Fruit fly (Drosophila melanogaster) whole organism, embryonic: ENCODE data around the gene CG15046.

Experiments used
- Aef1 ChIP-seq: fragments of 200-800 bp; sonication (Bioruptor generic); IDR thresholded peaks from 3 replicates; pipeline ENCODE4 v1.3.6; 2022; ENCODE audit warnings: missing biosample characterization, missing genetic modification characterization
- CG10431 ChIP-seq: fragments of 200-800 bp; sonication (Bioruptor generic); optimal IDR thresholded peaks from 3 replicates; lab custom pipeline; 2018; ENCODE audit warnings: missing biosample characterization, mild to moderate bottlenecking, missing genetic modification characterization
- CG11085 ChIP-seq: fragments of 200-800 bp; sonication (Bioruptor generic); IDR thresholded peaks from 2 replicates; pipeline ENCODE4 v1.3.6; 2022; ENCODE audit warnings: missing biosample characterization, missing genetic modification characterization
- CG11398 ChIP-seq: fragments of 200-800 bp; sonication (Bioruptor generic); optimal IDR thresholded peaks from 2 replicates; lab custom pipeline; 2016; ENCODE audit warnings: missing biosample characterization, missing genetic modification characterization
- CG11456 ChIP-seq: fragments of 200-800 bp; sonication (Bioruptor generic); IDR thresholded peaks from 3 replicates; pipeline ENCODE4 v1.3.6; 2022; ENCODE audit warnings: missing biosample characterization, missing genetic modification characterization
- CG12236 ChIP-seq: fragments of 200-800 bp; sonication (Bioruptor generic); optimal IDR thresholded peaks from 2 replicates; lab custom pipeline; 2016; ENCODE audit warnings: missing biosample characterization, missing genetic modification characterization
- CG14860 ChIP-seq: fragments of 200-800 bp; sonication (Bioruptor generic); IDR thresholded peaks from 3 replicates; pipeline ENCODE4 v1.3.6; 2022; ENCODE audit warnings: missing biosample characterization, missing genetic modification characterization; ENCODE audit not compliant: partially characterized antibody
- CG15073 ChIP-seq: fragments of 200-800 bp; sonication (Bioruptor generic); optimal IDR thresholded peaks from 2 replicates; lab custom pipeline; 2016; ENCODE audit warnings: missing biosample characterization, missing genetic modification characterization
- CG16779 ChIP-seq: fragments of 200-800 bp; sonication (Bioruptor generic); IDR thresholded peaks from 2 replicates; pipeline ENCODE4 v1.3.6; 2022; ENCODE audit warnings: missing biosample characterization, missing genetic modification characterization
- CG17186 ChIP-seq: fragments of 200-800 bp; sonication (Bioruptor generic); optimal IDR thresholded peaks from 3 replicates; lab custom pipeline; 2017; ENCODE audit warnings: missing biosample characterization, missing genetic modification reagents, missing genetic modification characterization
- CG17361 ChIP-seq: fragments of 200-800 bp; sonication (Bioruptor generic); IDR thresholded peaks from 3 replicates; pipeline ENCODE4 v1.3.6; 2022; ENCODE audit warnings: missing biosample characterization, missing genetic modification characterization
- CG2199 ChIP-seq: fragments of 200-800 bp; sonication (Bioruptor generic); IDR thresholded peaks from 3 replicates; pipeline ENCODE4 v1.3.6; 2022; ENCODE audit warnings: missing biosample characterization, missing genetic modification characterization
- CG2889 ChIP-seq: fragments of 200-800 bp; sonication (Bioruptor generic); IDR thresholded peaks from 3 replicates; pipeline ENCODE4 v1.3.6; 2022; ENCODE audit warnings: missing biosample characterization, missing genetic modification characterization
- CG33213 ChIP-seq: fragments of 200-800 bp; sonication (Bioruptor generic); optimal IDR thresholded peaks from 3 replicates; lab custom pipeline; 2016; ENCODE audit warnings: missing biosample characterization, missing genetic modification characterization
- CG4360 ChIP-seq: fragments of 200-800 bp; sonication (Bioruptor generic); IDR thresholded peaks from 2 replicates; pipeline ENCODE4 v1.3.6; 2022; ENCODE audit warnings: missing biosample characterization, missing genetic modification characterization
- CG4404 ChIP-seq: fragments of 200-800 bp; sonication (Bioruptor generic); IDR thresholded peaks from 2 replicates; pipeline ENCODE4 v1.3.6; 2022; ENCODE audit warnings: missing biosample characterization, missing genetic modification characterization
- CG5953 ChIP-seq: fragments of 200-800 bp; sonication (Bioruptor generic); IDR thresholded peaks from 2 replicates; pipeline ENCODE4 v1.3.6; 2022; ENCODE audit warnings: missing biosample characterization, missing genetic modification characterization
- CG6272 ChIP-seq: fragments of 200-800 bp; sonication (Bioruptor generic); IDR thresholded peaks from 2 replicates; pipeline ENCODE4 v1.3.6; 2022; ENCODE audit warnings: missing biosample characterization, missing genetic modification characterization
- CG7786 ChIP-seq: fragments of 200-800 bp; sonication (Bioruptor generic); optimal IDR thresholded peaks from 2 replicates; lab custom pipeline; 2016; ENCODE audit warnings: missing biosample characterization, missing genetic modification characterization
- CG9609 ChIP-seq: fragments of 200-800 bp; sonication (Bioruptor generic); optimal IDR thresholded peaks from 3 replicates; lab custom pipeline; 2016; ENCODE audit warnings: missing biosample characterization, missing genetic modification characterization
- CG9817 ChIP-seq: fragments of 200-800 bp; sonication (Bioruptor generic); optimal IDR thresholded peaks from 2 replicates; lab custom pipeline; 2018; ENCODE audit warnings: missing biosample characterization, mild to moderate bottlenecking, missing genetic modification characterization, moderate library complexity
- Dfd ChIP-seq, 2 experiments: fragments of >200 bp; optimal IDR thresholded peaks; 2 replicates each; lab custom pipeline; 2017; ENCODE audit warnings: missing biosample characterization in 2 of 2, missing genetic modification characterization in 2 of 2
- E2f2 ChIP-seq: fragments of 200-800 bp; sonication (Bioruptor generic); IDR thresholded peaks from 2 replicates; pipeline ENCODE4 v1.3.6; 2022; ENCODE audit warnings: missing biosample characterization, missing genetic modification characterization
- Ets65A ChIP-seq: fragments of 200-800 bp; sonication (Bioruptor generic); peaks from one replicate; lab custom pipeline; 2016; ENCODE audit warnings: missing biosample characterization, missing genetic modification characterization
- Hmx ChIP-seq: fragments of 200-800 bp; sonication (Bioruptor generic); optimal IDR thresholded peaks from 2 replicates; lab custom pipeline; 2016; ENCODE audit warnings: missing biosample characterization, missing genetic modification characterization
- Jarid2 ChIP-seq: fragments of 200-800 bp; sonication (Bioruptor generic); optimal IDR thresholded peaks from 3 replicates; lab custom pipeline; 2017; ENCODE audit warnings: mild to moderate bottlenecking, missing biosample characterization, missing genetic modification reagents, missing genetic modification characterization
- Nf-YA ChIP-seq: fragments of 200-800 bp; sonication (Bioruptor generic); IDR thresholded peaks from 2 replicates; pipeline ENCODE4 v1.3.6; 2022; ENCODE audit warnings: missing biosample characterization, missing genetic modification characterization
- Six4 ChIP-seq: fragments of 200-800 bp; sonication (Bioruptor generic); optimal IDR thresholded peaks from 2 replicates; lab custom pipeline; 2016; ENCODE audit warnings: missing biosample characterization, missing genetic modification characterization
- Usf ChIP-seq: fragments of 200-800 bp; sonication (Bioruptor generic); optimal IDR thresholded peaks from 2 replicates; lab custom pipeline; 2017; ENCODE audit warnings: missing genotype, missing biosample characterization, missing genetic modification characterization
- ato ChIP-seq: fragments of 200-800 bp; sonication (Bioruptor generic); IDR thresholded peaks from 2 replicates; pipeline ENCODE4 v1.3.6; 2022; ENCODE audit warnings: missing biosample characterization, missing genetic modification characterization; ENCODE audit not compliant: partially characterized antibody
- cas ChIP-seq: fragments of 200-800 bp; sonication (Bioruptor generic); IDR thresholded peaks from 2 replicates; pipeline ENCODE4 v1.3.6; 2022; ENCODE audit warnings: missing biosample characterization, missing genetic modification characterization
- crc ChIP-seq: fragments of 200-800 bp; sonication (Bioruptor generic); optimal IDR thresholded peaks from 2 replicates; lab custom pipeline; 2016; ENCODE audit warnings: missing biosample characterization, missing genetic modification characterization
- crp ChIP-seq, 2 experiments: fragments of 200-800 bp; sonication (Bioruptor generic); optimal IDR thresholded peaks; 2 replicates in 1 of 2; 3 replicates in 1 of 2; lab custom pipeline; 2017; ENCODE audit warnings: missing biosample characterization in 2 of 2, missing genetic modification characterization in 2 of 2, mild to moderate bottlenecking in 1 of 2, moderate library complexity in 1 of 2
- cwo ChIP-seq: fragments of 200-800 bp; sonication (Bioruptor generic); optimal IDR thresholded peaks from 3 replicates; lab custom pipeline; 2017; ENCODE audit warnings: missing biosample characterization, missing genetic modification characterization, mild to moderate bottlenecking, moderate library complexity, missing genetic modification reagents
- danr ChIP-seq: fragments of 200-800 bp; sonication (Bioruptor generic); IDR thresholded peaks from 2 replicates; pipeline ENCODE4 v1.3.6; 2022; ENCODE audit warnings: missing biosample characterization, missing genetic modification characterization
- dpn ChIP-seq, 2 experiments: fragments of 200-800 bp; sonication (Bioruptor generic); optimal IDR thresholded peaks; 3 replicates each; lab custom pipeline; 2016; ENCODE audit warnings: missing biosample characterization in 2 of 2, missing genetic modification characterization in 2 of 2
- emc ChIP-seq: fragments of 200-800 bp; sonication (Bioruptor generic); optimal IDR thresholded peaks from 2 replicates; lab custom pipeline; 2016; ENCODE audit warnings: missing biosample characterization, missing genetic modification characterization
- ems ChIP-seq: fragments of 200-800 bp; sonication (Bioruptor generic); optimal IDR thresholded peaks from 3 replicates; lab custom pipeline; 2016; ENCODE audit warnings: missing biosample characterization, missing genetic modification characterization
- esg ChIP-seq: fragments of 200-800 bp; sonication (Bioruptor generic); conservative IDR thresholded peaks from 2 replicates; pipeline ENCODE4 v1.3.6; 2022; ENCODE audit warnings: missing biosample characterization, missing genetic modification characterization
- eve ChIP-seq, 2 experiments: fragments of >200 bp; optimal IDR thresholded peaks; 2 replicates each; lab custom pipeline; 2017; ENCODE audit warnings: missing biosample characterization in 2 of 2, missing genetic modification characterization in 2 of 2
- fd102C ChIP-seq: fragments of 200-800 bp; sonication (Bioruptor generic); optimal IDR thresholded peaks from 2 replicates; lab custom pipeline; 2018; ENCODE audit warnings: missing biosample characterization, mild to moderate bottlenecking, missing genetic modification characterization, moderate library complexity
- gcm2 ChIP-seq: fragments of 200-800 bp; sonication (Bioruptor generic); optimal IDR thresholded peaks from 2 replicates; lab custom pipeline; 2016; ENCODE audit warnings: missing biosample characterization, missing genetic modification characterization
- ham ChIP-seq: fragments of 200-800 bp; sonication (Bioruptor generic); IDR thresholded peaks from 2 replicates; pipeline ENCODE4 v1.3.6; 2022; ENCODE audit warnings: missing biosample characterization, missing genetic modification characterization
- jumu ChIP-seq: fragments of 200-800 bp; sonication (Bioruptor generic); optimal IDR thresholded peaks from 3 replicates; lab custom pipeline; 2016; ENCODE audit warnings: missing biosample characterization, missing genetic modification characterization
- mld ChIP-seq: fragments of 200-800 bp; sonication (Bioruptor generic); IDR thresholded peaks from 3 replicates; pipeline ENCODE4 v1.3.6; 2022; ENCODE audit warnings: missing biosample characterization, missing genetic modification characterization; ENCODE audit not compliant: partially characterized antibody
- phol ChIP-seq: fragments of 200-800 bp; sonication (Bioruptor generic); optimal IDR thresholded peaks from 3 replicates; lab custom pipeline; 2018; ENCODE audit warnings: missing biosample characterization, mild to moderate bottlenecking, missing genetic modification characterization, moderate library complexity
- prd ChIP-seq, 3 experiments: fragments of >200 bp in 2 of 3; fragments of 200-800 bp in 1 of 3; sonication (Bioruptor generic) in 1 of 3; optimal IDR thresholded peaks in 2 of 3; IDR thresholded peaks in 1 of 3; 2 replicates in 2 of 3; 3 replicates in 1 of 3; pipeline versions ENCODE4 v1.3.6 to Lab custom; 2017 to 2022; ENCODE audit warnings: missing biosample characterization in 1 of 3, missing genetic modification characterization in 1 of 3
- rib ChIP-seq: fragments of 200-800 bp; sonication (Bioruptor generic); IDR thresholded peaks from 2 replicates; pipeline ENCODE4 v1.3.6; 2022; ENCODE audit warnings: missing biosample characterization, missing genetic modification characterization
- ro ChIP-seq: fragments of 200-800 bp; sonication (Bioruptor generic); IDR thresholded peaks from 2 replicates; pipeline ENCODE4 v1.3.6; 2022; ENCODE audit warnings: missing biosample characterization, missing genetic modification characterization
- sens-2 ChIP-seq: fragments of 200-800 bp; sonication (Bioruptor generic); IDR thresholded peaks from 2 replicates; pipeline ENCODE4 v1.3.6; 2022; ENCODE audit warnings: missing biosample characterization, missing genetic modification characterization
- slbo ChIP-seq: fragments of 200-800 bp; sonication (Bioruptor generic); IDR thresholded peaks from 2 replicates; pipeline ENCODE4 v1.3.6; 2022; ENCODE audit warnings: missing biosample characterization, missing genetic modification characterization

The CG15046 gene

DNA sequence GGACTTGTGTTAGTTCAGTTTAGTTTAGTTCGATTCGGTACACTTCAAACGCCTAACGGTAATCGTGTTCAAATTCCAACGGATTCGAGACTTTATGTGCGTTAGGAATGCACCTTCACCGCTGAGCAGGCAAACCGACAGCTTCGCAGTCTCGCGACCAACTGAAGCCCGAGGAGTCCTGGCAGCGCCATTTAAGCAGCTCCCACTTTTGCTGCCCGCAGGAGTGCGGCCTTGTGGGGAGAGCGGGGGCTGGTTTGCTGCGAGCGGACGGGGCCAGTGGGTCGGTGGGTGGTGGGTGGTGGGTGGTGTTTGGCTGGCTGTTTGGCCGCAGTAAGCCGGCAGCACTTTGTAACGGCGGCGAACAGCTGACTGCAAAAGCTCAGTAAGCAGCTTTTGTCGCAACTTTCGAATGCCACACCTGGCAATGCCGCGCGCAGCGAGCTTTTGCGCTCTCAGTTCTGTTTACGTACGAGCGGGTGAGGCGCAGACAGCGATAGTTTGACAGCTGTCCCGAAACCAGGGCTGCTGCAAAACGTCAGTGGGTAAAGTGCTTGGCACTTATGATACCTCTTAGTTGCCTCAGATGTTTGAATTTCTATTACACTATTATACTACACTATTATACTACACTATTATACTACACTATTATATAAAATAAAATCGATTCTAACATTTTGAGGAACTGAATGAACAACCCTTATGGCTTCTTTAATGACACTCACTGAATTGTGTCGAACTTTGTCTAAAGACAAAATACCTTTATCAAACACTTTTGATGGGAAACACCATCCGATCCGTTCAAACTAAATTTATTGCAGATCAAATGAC lies 9.9 kb downstream of the CG15046 start, which contains the start of gene CG32547 (continued):
- TF ChIP-seq Dfd (GFP tag; optimal IDR thresholded peaks at IDR 0.05; lab: Kevin White, UChicago) = no peak
- no peak for TF ChIP-seq Ets65A (GFP tag; lab: Kevin White, UChicago)
- TF ChIP-seq CG10431 = no peak
- TF ChIP-seq CG16779 (GFP tag; lab: Robert Waterston, UW) = no peak
- no peak for TF ChIP-seq CG11085 (GFP tag; lab: Robert Waterston, UW)
- no peak for TF ChIP-seq CG9817 (tag; lab: Kevin White, UChicago)
- TF ChIP-seq crp (GFP tag; optimal IDR thresholded peaks at IDR 0.05; lab: Kevin White, UChicago) = peak in 1 of 2 experiments; percentile 78
- no peak for TF ChIP-seq CG7786 (GFP tag; lab: Kevin White, UChicago)
- no peak for TF ChIP-seq CG14860
- no peak for TF ChIP-seq CG2199 (GFP tag; lab: Robert Waterston, UW)
- TF ChIP-seq slbo = no peak
- TF ChIP-seq gcm2 (GFP tag; lab: Kevin White, UChicago) = no peak
- TF ChIP-seq CG11398 (GFP tag; lab: Kevin White, UChicago) = no peak
- no peak for TF ChIP-seq jumu (GFP tag; lab: Kevin White, UChicago)
- TF ChIP-seq cwo (GFP tag; lab: Kevin White, UChicago) = no peak
- no peak for TF ChIP-seq CG33213 (GFP tag; lab: Kevin White, UChicago)
- no peak for TF ChIP-seq CG6272
- no peak for TF ChIP-seq ems (GFP tag; lab: Kevin White, UChicago)
- no peak for TF ChIP-seq ham (GFP tag; lab: Robert Waterston, UW)
- no peak for TF ChIP-seq phol (tag; lab: Kevin White, UChicago)
- TF ChIP-seq emc = no peak
- no peak for TF ChIP-seq CG11456 (GFP tag; lab: Robert Waterston, UW)
- no peak for TF ChIP-seq CG17361 (GFP tag; lab: Robert Waterston, UW)
- no peak for TF ChIP-seq rib (GFP tag; lab: Robert Waterston, UW)
- no peak for TF ChIP-seq esg (GFP tag; lab: Robert Waterston, UW)
- TF ChIP-seq Jarid2 = peak; percentile 11
- peak; percentile 40; the same call in 1 of the 2 replicates for TF ChIP-seq E2f2 (GFP tag; lab: Robert Waterston, UW)
- TF ChIP-seq Six4 (GFP tag; lab: Kevin White, UChicago) = no peak
- TF ChIP-seq ro (GFP tag; lab: Robert Waterston, UW) = no peak
- no peak for TF ChIP-seq eve (GFP tag; optimal IDR thresholded peaks at IDR 0.05; lab: Kevin White, UChicago)
- TF ChIP-seq CG4360 (GFP tag; lab: Robert Waterston, UW) = no peak
- TF ChIP-seq CG5953 = no peak
- TF ChIP-seq fd102C (GFP tag; lab: Kevin White, UChicago) = no peak
- no peak for TF ChIP-seq CG9609 (GFP tag; lab: Kevin White, UChicago)
- TF ChIP-seq CG17186 (GFP tag; lab: Kevin White, UChicago) = no peak
- TF ChIP-seq mld (GFP tag; lab: Robert Waterston, UW) = no peak
- no peak for TF ChIP-seq CG12236 (GFP tag; lab: Kevin White, UChicago)
- no peak for TF ChIP-seq CG2889 (GFP tag; lab: Robert Waterston, UW)
- no peak for TF ChIP-seq CG4404 (GFP tag; lab: Robert Waterston, UW)
- TF ChIP-seq prd (optimal IDR thresholded peaks at IDR 0.05; lab: Kevin White, UChicago) = no peak
- TF ChIP-seq prd (GFP tag; IDR thresholded peaks at IDR 0.05; lab: Robert Waterston, UW) = peak; percentile 17; the same call in 1 of the 3 replicates
- TF ChIP-seq Hmx = no peak
- no peak for TF ChIP-seq Usf (GFP tag; lab: Kevin White, UChicago)
- no peak for TF ChIP-seq danr
- no peak for TF ChIP-seq Nf-YA (GFP tag; lab: Robert Waterston, UW)
- TF ChIP-seq sens-2 (GFP tag; lab: Robert Waterston, UW) = no peak
- TF ChIP-seq Aef1 (GFP tag; lab: Robert Waterston, UW) = no peak
- no peak for TF ChIP-seq ato (GFP tag; lab: Robert Waterston, UW)
- no peak for TF ChIP-seq crc
- TF ChIP-seq cas (GFP tag; lab: Robert Waterston, UW) = no peak
- peak in 1 of 2 experiments; percentile 10 for TF ChIP-seq dpn (GFP tag; optimal IDR thresholded peaks at IDR 0.05; lab: Kevin White, UChicago)
- TF ChIP-seq CG15073 (GFP tag; lab: Kevin White, UChicago) = no peak
